Worm (Caenorhabditis elegans) whole organism, early embryonic: Measurements from ENCODE around the gene Y49E10.21.

Experiments used
- B0310.2 ChIP-seq: sonication (generic microtip); optimal IDR thresholded peaks from 2 replicates; lab custom pipeline; 2016; ENCODE audit warnings: mild to moderate bottlenecking, missing genetic modification characterization, missing compliant biosample characterization
- F13C5.2 ChIP-seq: sonication (generic microtip); optimal IDR thresholded peaks from 2 replicates; lab custom pipeline; 2017; ENCODE audit warnings: mild to moderate bottlenecking, missing genetic modification characterization, inconsistent platforms, missing compliant biosample characterization
- aly-1 ChIP-seq: sonication (generic microtip); optimal IDR thresholded peaks from 2 replicates; lab custom pipeline; 2016; ENCODE audit warnings: missing genetic modification characterization, missing compliant biosample characterization
- ama-1 ChIP-seq: fragments of 150-350 bp; optimal IDR thresholded peaks from 2 replicates; lab custom pipeline; 2014
- ceh-13 ChIP-seq: fragments of 200-800 bp; sonication (Bioruptor generic); optimal IDR thresholded peaks from 2 replicates; lab custom pipeline; 2018; ENCODE audit warnings: mild to moderate bottlenecking, missing genetic modification characterization, missing compliant biosample characterization
- ceh-36 ChIP-seq: sonication (generic microtip); optimal IDR thresholded peaks from 2 replicates; lab custom pipeline; 2016; ENCODE audit warnings: missing genetic modification characterization, inconsistent platforms, missing compliant biosample characterization
- ets-7 ChIP-seq: sonication (generic microtip); optimal IDR thresholded peaks from 2 replicates; lab custom pipeline; 2016; ENCODE audit warnings: missing genotype, missing genetic modification characterization, missing compliant biosample characterization
- flt-1 ChIP-seq: fragments of 200-800 bp; sonication (Bioruptor generic); IDR thresholded peaks from 2 replicates; pipeline ENCODE4 v1.3.6; 2022; ENCODE audit warnings: missing genetic modification characterization, missing compliant biosample characterization
- hmbx-1 ChIP-seq: sonication (generic microtip); optimal IDR thresholded peaks from 2 replicates; lab custom pipeline; 2016; ENCODE audit warnings: mild to moderate bottlenecking, missing genetic modification characterization, missing compliant biosample characterization
- hmg-4 ChIP-seq: fragments of 200-800 bp; sonication (Bioruptor generic); optimal IDR thresholded peaks from 2 replicates; lab custom pipeline; 2018; ENCODE audit warnings: mild to moderate bottlenecking, missing genetic modification characterization, missing compliant biosample characterization
- hnd-1 ChIP-seq: sonication (generic microtip); optimal IDR thresholded peaks from 2 replicates; lab custom pipeline; 2016; ENCODE audit warnings: missing genetic modification characterization, missing compliant biosample characterization
- pes-1 ChIP-seq: fragments of 200-800 bp; sonication (Bioruptor generic); IDR thresholded peaks from 2 replicates; pipeline ENCODE4 v1.3.6; 2022; ENCODE audit warnings: missing genetic modification reagents, missing genetic modification characterization, missing compliant biosample characterization
- scrt-1 ChIP-seq: fragments of 200-800 bp; sonication (Bioruptor generic); IDR thresholded peaks from 2 replicates; pipeline ENCODE4 v1.3.6; 2022; ENCODE audit warnings: missing genetic modification characterization, missing compliant biosample characterization
- sea-1 ChIP-seq: fragments of 200-800 bp; sonication (Bioruptor generic); conservative IDR thresholded peaks from 2 replicates; pipeline ENCODE4 v1.3.6; 2022; ENCODE audit warnings: missing genetic modification characterization, missing compliant biosample characterization
- tbx-11 ChIP-seq: fragments of 200-800 bp; sonication (Bioruptor generic); IDR thresholded peaks from 2 replicates; pipeline ENCODE4 v1.3.6; 2022; ENCODE audit warnings: missing genetic modification characterization, missing compliant biosample characterization
- tbx-37 ChIP-seq: fragments of 200-800 bp; sonication (Bioruptor generic); conservative IDR thresholded peaks from 2 replicates; pipeline ENCODE4 v1.3.6; 2022; ENCODE audit warnings: missing genetic modification reagents, missing genetic modification characterization, missing compliant biosample characterization
- tra-4 ChIP-seq: sonication (generic microtip); optimal IDR thresholded peaks from 2 replicates; lab custom pipeline; 2017; ENCODE audit warnings: missing genetic modification characterization, missing compliant biosample characterization

The Y49E10.21 gene

ce11 chrIII:12456801-12457647 is at the start of gene Y49E10.21, which contains the start of gene scav-3:
TSS of gene Y49E10.21 (plus strand) at chrIII:12457597.
TSS of gene scav-3 (minus strand) at chrIII:12456850.
- TF ChIP-seq ama-1 (lab: Kevin White, UChicago): no peak
- TF ChIP-seq B0310.2 (tag; lab: Kevin White, UChicago): no peak
- TF ChIP-seq tbx-37: no peak
- no peak for TF ChIP-seq ets-7 (tag; lab: Kevin White, UChicago)
- no peak for TF ChIP-seq tbx-11 (GFP tag; lab: Robert Waterston, UW)
- no peak for TF ChIP-seq aly-1 (tag; lab: Kevin White, UChicago)
- no peak for TF ChIP-seq F13C5.2
- TF ChIP-seq pes-1 (GFP tag; lab: Robert Waterston, UW): no peak
- no peak for TF ChIP-seq sea-1
- TF ChIP-seq tra-4 (tag; lab: Kevin White, UChicago): no peak
- no peak for TF ChIP-seq hnd-1 (tag; lab: Kevin White, UChicago)
- TF ChIP-seq ceh-13: no peak
- TF ChIP-seq ceh-36 (tag; lab: Kevin White, UChicago): no peak

- TF ChIP-seq tbx-11 (GFP tag; lab: Robert Waterston, UW) (no peak), ama-1 (lab: Kevin White, UChicago) (no peak), scrt-1 (GFP tag; lab: Robert Waterston, UW) (no peak), hmbx-1 (no peak)
Observed at ce11 chrIII:12410304-12410703, 47.1 kb upstream of the Y49E10.21 start.

- TF ChIP-seq ets-7 (tag; lab: Kevin White, UChicago) (no peak), ceh-13 (no peak), hnd-1 (tag; lab: Kevin White, UChicago) (no peak), B0310.2 (tag; lab: Kevin White, UChicago) (no peak), flt-1 (GFP tag; lab: Robert Waterston, UW) (no peak), ceh-36 (tag; lab: Kevin White, UChicago) (no peak), aly-1 (tag; lab: Kevin White, UChicago) (no peak), ama-1 (lab: Kevin White, UChicago) (no peak), tbx-37 (no peak), tbx-11 (GFP tag; lab: Robert Waterston, UW) (no peak), hmbx-1 (no peak), tra-4 (tag; lab: Kevin White, UChicago) (no peak), pes-1 (GFP tag; lab: Robert Waterston, UW) (no peak), hmg-4 (GFP tag; lab: Kevin White, UChicago) (no peak)
Observed at ce11 chrIII:12411059-12411458, 46.3 kb upstream of the Y49E10.21 start.

- TF ChIP-seq tbx-37: no peak
- TF ChIP-seq hnd-1 (tag; lab: Kevin White, UChicago): no peak
- TF ChIP-seq tra-4 (tag; lab: Kevin White, UChicago): no peak
- no peak for TF ChIP-seq flt-1 (GFP tag; lab: Robert Waterston, UW)
- TF ChIP-seq hmg-4 (GFP tag; lab: Kevin White, UChicago): no peak
- TF ChIP-seq ets-7 (tag; lab: Kevin White, UChicago): no peak
Observed at ce11 chrIII:12411668-12412067, 45.7 kb upstream of the Y49E10.21 start.

ce11 chrIII:12414533-12414932 is 42.9 kb upstream of the Y49E10.21 start:
- TF ChIP-seq ceh-13 (no peak), flt-1 (GFP tag; lab: Robert Waterston, UW) (no peak), ets-7 (tag; lab: Kevin White, UChicago) (no peak), aly-1 (tag; lab: Kevin White, UChicago) (no peak)

ce11 chrIII:12420256-12420655 is 37.1 kb upstream of the Y49E10.21 start:
- TF ChIP-seq tbx-11 (GFP tag; lab: Robert Waterston, UW): no peak
- TF ChIP-seq tbx-37: no peak
- TF ChIP-seq aly-1 (tag; lab: Kevin White, UChicago): no peak
- TF ChIP-seq hnd-1 (tag; lab: Kevin White, UChicago): no peak

ce11 chrIII:12421708-12422107 is 35.7 kb upstream of the Y49E10.21 start, which contains the start of gene tat-1:
TSS of gene tat-1 (minus strand) at chrIII:12421718.
- TF ChIP-seq ceh-13 (no peak), sea-1 (no peak), pes-1 (GFP tag; lab: Robert Waterston, UW) (no peak), aly-1 (tag; lab: Kevin White, UChicago) (no peak)

- TF ChIP-seq ceh-13 (no peak), B0310.2 (tag; lab: Kevin White, UChicago) (no peak), F13C5.2 (no peak), pes-1 (GFP tag; lab: Robert Waterston, UW) (no peak), ama-1 (lab: Kevin White, UChicago) (no peak), hmbx-1 (no peak), hmg-4 (GFP tag; lab: Kevin White, UChicago) (no peak), tra-4 (tag; lab: Kevin White, UChicago) (no peak), ets-7 (tag; lab: Kevin White, UChicago) (no peak), aly-1 (tag; lab: Kevin White, UChicago) (no peak), ceh-36 (tag; lab: Kevin White, UChicago) (no peak)
Observed at ce11 chrIII:12424066-12424465, 33.3 kb upstream of the Y49E10.21 start.
